Worm (Caenorhabditis elegans): ENCODE measurements around the gene srx-108.

srx-108 gene

ce11 chrII:3724175-3724715, 18.8 kb downstream of the srx-108 start, which contains the start of gene C46E10.1:
Gene C46E10.1 (plus strand): TSS chrII:3724225.
- TF ChIP-seq nhr-232 (tag; optimal IDR thresholded peaks at IDR 0.05) (no peak), sox-2 (GFP tag; IDR thresholded peaks at IDR 0.05) (no peak), zip-5 (tag; optimal IDR thresholded peaks at IDR 0.05) (no peak), mec-3 (tag; optimal IDR thresholded peaks at IDR 0.05; ENCODE audit: borderline replicate concordance) (peak; percentile 6), pat-9 (tag; optimal IDR thresholded peaks at IDR 0.05) (no peak), nhr-11 (tag; optimal IDR thresholded peaks at IDR 0.05) (no peak), nfya-1 (tag; optimal IDR thresholded peaks at IDR 0.05) (no peak)

- TF ChIP-seq odd-2 (tag; optimal IDR thresholded peaks at IDR 0.05) (no peak), hlh-8 (tag; optimal IDR thresholded peaks at IDR 0.05) (no peak), ztf-16 (tag; optimal IDR thresholded peaks at IDR 0.05) (no peak), pag-3 (tag; optimal IDR thresholded peaks at IDR 0.05; ENCODE audit: borderline replicate concordance) (no peak), hlh-30 (tag; optimal IDR thresholded peaks at IDR 0.05; ENCODE audit: insufficient read depth) (no peak), ceh-14 (tag; optimal IDR thresholded peaks at IDR 0.05) (no peak), tbx-2 (tag; optimal IDR thresholded peaks at IDR 0.05) (no peak), ceh-22 (tag; optimal IDR thresholded peaks at IDR 0.05) (no peak), sox-4 (tag; optimal IDR thresholded peaks at IDR 0.05) (no peak), fax-1 (tag; optimal IDR thresholded peaks at IDR 0.05) (no peak), F13H6.1 (tag; optimal IDR thresholded peaks at IDR 0.05) (no peak), gmeb-2 (tag; optimal IDR thresholded peaks at IDR 0.05) (no peak), pha-4 (tag; optimal IDR thresholded peaks at IDR 0.05) (no peak), fkh-6 (tag; optimal IDR thresholded peaks at IDR 0.05) (no peak), K02D7.2 (tag; optimal IDR thresholded peaks at IDR 0.05) (no peak), ets-4 (tag; optimal IDR thresholded peaks at IDR 0.05) (no peak), ttx-3 (tag; optimal IDR thresholded peaks at IDR 0.05) (no peak)
These were observed 22.6 kb downstream of the srx-108 start, which contains the start of gene C46E10.8 for ce11 chrII:3727996-3728395. Gene C46E10.8 (minus strand): TSS chrII:3728096.

ce11 chrII:3731723-3732122, 26.3 kb downstream of the srx-108 start, which contains the start of the genes sdz-12 and bath-31:
Gene sdz-12 (minus strand): TSS chrII:3731823.
Gene bath-31 (plus strand): TSS chrII:3731973.
- no peak for TF ChIP-seq ceh-31 (tag; optimal IDR thresholded peaks at IDR 0.05)
- no peak for TF ChIP-seq unc-55 (GFP tag; optimal IDR thresholded peaks at IDR 0.05)
- TF ChIP-seq pax-1 (tag; optimal IDR thresholded peaks at IDR 0.05), result no peak

ce11 chrII:3736893-3737375, 31.5 kb downstream of the srx-108 start, which contains the start of gene F12E12.6:
Gene F12E12.6 (minus strand): TSS chrII:3736943.
- no peak for TF ChIP-seq hlh-6 (tag; optimal IDR thresholded peaks at IDR 0.05)
- TF ChIP-seq C38D4.7 (GFP tag; optimal IDR thresholded peaks at IDR 0.05), result no peak
- TF ChIP-seq hlh-30 (tag; optimal IDR thresholded peaks at IDR 0.05; ENCODE audit: insufficient read depth), result no peak
- TF ChIP-seq pqm-1 (tag; optimal IDR thresholded peaks at IDR 0.05), result no peak
- TF ChIP-seq ceh-18 (tag; optimal IDR thresholded peaks at IDR 0.05), result no peak
- TF ChIP-seq T23F11.4 (GFP tag; optimal IDR thresholded peaks at IDR 0.05), result no peak
- no peak for TF ChIP-seq sox-2 (GFP tag; IDR thresholded peaks at IDR 0.05)
- TF ChIP-seq fkh-6 (tag; optimal IDR thresholded peaks at IDR 0.05), result no peak
- TF ChIP-seq dve-1 (tag; optimal IDR thresholded peaks at IDR 0.05), result no peak
- no peak for TF ChIP-seq ceh-24 (tag; optimal IDR thresholded peaks at IDR 0.05)
- no peak for TF ChIP-seq che-1 (tag; optimal IDR thresholded peaks at IDR 0.05)
- no peak for TF ChIP-seq hlh-13 (GFP tag; optimal IDR thresholded peaks at IDR 0.05)
- TF ChIP-seq ets-4 (tag; optimal IDR thresholded peaks at IDR 0.05), result no peak
- no peak for TF ChIP-seq fax-1 (tag; optimal IDR thresholded peaks at IDR 0.05)
- TF ChIP-seq ceh-22 (tag; optimal IDR thresholded peaks at IDR 0.05), result no peak
- TF ChIP-seq elt-4 (tag; optimal IDR thresholded peaks at IDR 0.05), result no peak
- no peak for TF ChIP-seq ceh-9 (tag; optimal IDR thresholded peaks at IDR 0.05)
- TF ChIP-seq elt-2 (tag; optimal IDR thresholded peaks at IDR 0.05), result no peak
- TF ChIP-seq zip-5 (tag; optimal IDR thresholded peaks at IDR 0.05), result no peak
- no peak for TF ChIP-seq unc-55 (GFP tag; optimal IDR thresholded peaks at IDR 0.05)
